Worm (Caenorhabditis elegans): Measurements from ENCODE around the gene srw-66.

srw-66 gene

ce11 chrII:1241176-1241730 lies 30.5 kb downstream of the srw-66 start:
- TF ChIP-seq nhr-77 (tag; optimal IDR thresholded peaks at IDR 0.05) (no peak), blmp-1 (tag; optimal IDR thresholded peaks at IDR 0.05; ENCODE audit: insufficient read depth) (peak; percentile 89), nhr-12 (tag; optimal IDR thresholded peaks at IDR 0.05) (no peak), zag-1 (tag; optimal IDR thresholded peaks at IDR 0.05) (no peak)

- no peak for TF ChIP-seq sma-3 (GFP tag; optimal IDR thresholded peaks at IDR 0.05)
- no peak for TF ChIP-seq nhr-23 (tag; optimal IDR thresholded peaks at IDR 0.05)
- TF ChIP-seq lin-11 (tag; optimal IDR thresholded peaks at IDR 0.05): no peak
- no peak for TF ChIP-seq nhr-129 (tag; optimal IDR thresholded peaks at IDR 0.05)
- no peak for TF ChIP-seq nhr-10 (tag; optimal IDR thresholded peaks at IDR 0.05)
- TF ChIP-seq nhr-25 (tag; optimal IDR thresholded peaks at IDR 0.05): peak; percentile 19
- no peak for TF ChIP-seq nhr-77 (tag; optimal IDR thresholded peaks at IDR 0.05)
- TF ChIP-seq sem-4 (tag; optimal IDR thresholded peaks at IDR 0.05): peak; percentile 31
- no peak for TF ChIP-seq unc-39 (tag; optimal IDR thresholded peaks at IDR 0.05)
- TF ChIP-seq blmp-1 (tag; optimal IDR thresholded peaks at IDR 0.05; ENCODE audit: insufficient read depth): peak; percentile 12
- no peak for TF ChIP-seq F13H6.1 (tag; optimal IDR thresholded peaks at IDR 0.05)
- TF ChIP-seq nhr-21 (tag; optimal IDR thresholded peaks at IDR 0.05): peak; percentile 34
- TF ChIP-seq lsy-2 (tag; optimal IDR thresholded peaks at IDR 0.05): peak in 1 of 2 experiments; percentile 52
- peak; percentile 39 for TF ChIP-seq elt-1 (tag; optimal IDR thresholded peaks at IDR 0.05)
These were observed 31.3 kb downstream of the srw-66 start for ce11 chrII:1240436-1240835.

ce11 chrII:1239433-1240020 lies 32.2 kb downstream of the srw-66 start:
- TF ChIP-seq gmeb-1 (tag; optimal IDR thresholded peaks at IDR 0.05): no peak
- peak in 1 of 2 experiments; percentile 57 for TF ChIP-seq lsy-2 (tag; optimal IDR thresholded peaks at IDR 0.05)
- TF ChIP-seq mab-5 (tag; optimal IDR thresholded peaks at IDR 0.05): no peak
- TF ChIP-seq blmp-1 (tag; optimal IDR thresholded peaks at IDR 0.05; ENCODE audit: insufficient read depth): no peak
- no peak for TF ChIP-seq lin-39 (tag; optimal IDR thresholded peaks at IDR 0.05)
- no peak for TF ChIP-seq ceh-16 (tag; optimal IDR thresholded peaks at IDR 0.05)
- TF ChIP-seq lin-11 (tag; optimal IDR thresholded peaks at IDR 0.05): no peak
- peak; percentile 62 for TF ChIP-seq zag-1 (tag; optimal IDR thresholded peaks at IDR 0.05)
- no peak for TF ChIP-seq nhr-129 (tag; optimal IDR thresholded peaks at IDR 0.05)
- TF ChIP-seq unc-39 (tag; optimal IDR thresholded peaks at IDR 0.05): no peak
- TF ChIP-seq ceh-82 (tag; optimal IDR thresholded peaks at IDR 0.05): no peak
- TF ChIP-seq elt-3 (tag; optimal IDR thresholded peaks at IDR 0.05): no peak
- TF ChIP-seq R02D3.7 (tag; optimal IDR thresholded peaks at IDR 0.05): no peak
- TF ChIP-seq ztf-4 (tag; optimal IDR thresholded peaks at IDR 0.05): no peak
- TF ChIP-seq ztf-1 (GFP tag; conservative IDR thresholded peaks at IDR 0.05): no peak
- TF ChIP-seq aly-2 (tag; optimal IDR thresholded peaks at IDR 0.05): no peak
- no peak for TF ChIP-seq elt-1 (tag; optimal IDR thresholded peaks at IDR 0.05)
- TF ChIP-seq nhr-25 (tag; optimal IDR thresholded peaks at IDR 0.05): no peak
- peak; percentile 50 for TF ChIP-seq fos-1 (tag; optimal IDR thresholded peaks at IDR 0.05)
- TF ChIP-seq nhr-77 (tag; optimal IDR thresholded peaks at IDR 0.05): no peak
- no peak for TF ChIP-seq unc-55 (GFP tag; optimal IDR thresholded peaks at IDR 0.05)
- no peak for TF ChIP-seq nhr-23 (tag; optimal IDR thresholded peaks at IDR 0.05)
- peak; percentile 63 for TF ChIP-seq sma-9 (GFP tag; optimal IDR thresholded peaks at IDR 0.05)
- no peak for TF ChIP-seq sma-9 (tag; optimal IDR thresholded peaks at IDR 0.05)
- TF ChIP-seq dmd-4 (tag; optimal IDR thresholded peaks at IDR 0.05): no peak
- no peak for TF ChIP-seq snpc-4 (tag; optimal IDR thresholded peaks at IDR 0.05)
- no peak for TF ChIP-seq ZK546.5 (tag; optimal IDR thresholded peaks at IDR 0.05)
- TF ChIP-seq peb-1 (tag; optimal IDR thresholded peaks at IDR 0.05): no peak
- peak; percentile 51 for TF ChIP-seq nhr-11 (tag; optimal IDR thresholded peaks at IDR 0.05)
- no peak for TF ChIP-seq Y55F3AM.14 (GFP tag; optimal IDR thresholded peaks at IDR 0.05)
- no peak for TF ChIP-seq alr-1 (tag; optimal IDR thresholded peaks at IDR 0.05)
- no peak for TF ChIP-seq ama-1 (optimal IDR thresholded peaks at IDR 0.05)
- peak; percentile 18 for TF ChIP-seq sma-3 (GFP tag; optimal IDR thresholded peaks at IDR 0.05)
- peak; percentile 88 for TF ChIP-seq F13H6.1 (tag; optimal IDR thresholded peaks at IDR 0.05)
- no peak for TF ChIP-seq ztf-11 (tag; optimal IDR thresholded peaks at IDR 0.05)
- peak; percentile 19 to 31 for TF ChIP-seq mdl-1 (tag; optimal IDR thresholded peaks at IDR 0.05)
- no peak for TF ChIP-seq nhr-237 (tag; optimal IDR thresholded peaks at IDR 0.05)
- peak; percentile 37 for TF ChIP-seq egl-27 (tag; optimal IDR thresholded peaks at IDR 0.05)
- no peak for TF ChIP-seq lin-13 (GFP tag; optimal IDR thresholded peaks at IDR 0.05)
- no peak for TF ChIP-seq C34F6.9 (tag; optimal IDR thresholded peaks at IDR 0.05)
- TF ChIP-seq nhr-21 (tag; optimal IDR thresholded peaks at IDR 0.05): peak; percentile 52
- no peak for TF ChIP-seq nhr-10 (tag; optimal IDR thresholded peaks at IDR 0.05)
- no peak for TF ChIP-seq sem-4 (tag; optimal IDR thresholded peaks at IDR 0.05)
- no peak for TF ChIP-seq mbf-1 (tag; optimal IDR thresholded peaks at IDR 0.05)
- no peak for TF ChIP-seq skn-1 (tag; optimal IDR thresholded peaks at IDR 0.05)
- TF ChIP-seq unc-62 (GFP tag; optimal IDR thresholded peaks at IDR 0.05): no peak
- TF ChIP-seq crh-2 (tag; optimal IDR thresholded peaks at IDR 0.05): no peak
